Fruit fly (Drosophila melanogaster): ENCODE results near the gene CG18048.

Gene CG18048

dm6 chr3R:6368100-6368499 is 22.2 kb downstream of the CG18048 start, which contains the start of gene CG42724 (continued):
- peak; percentile 80 for TF ChIP-seq Ets97D (GFP tag; optimal IDR thresholded peaks at IDR 0.05)
- TF ChIP-seq CG4328 (GFP tag; optimal IDR thresholded peaks at IDR 0.05) = no peak
- TF ChIP-seq stc (GFP tag; IDR thresholded peaks at IDR 0.05) = peak; percentile 44; the same call in 1 of the 2 replicates
- no peak for TF ChIP-seq CG4404 (GFP tag; IDR thresholded peaks at IDR 0.05)
- no peak for TF ChIP-seq Ssrp (tag; optimal IDR thresholded peaks at IDR 0.05)
- TF ChIP-seq tin (GFP tag; optimal IDR thresholded peaks at IDR 0.05) = peak; percentile 42
- TF ChIP-seq bsh (GFP tag; optimal IDR thresholded peaks at IDR 0.05) = no peak
- TF ChIP-seq scrt (GFP tag; optimal IDR thresholded peaks at IDR 0.05) = no peak
- peak; percentile 52 for TF ChIP-seq CG11398 (GFP tag; optimal IDR thresholded peaks at IDR 0.05)
- TF ChIP-seq CG30403 (GFP tag; optimal IDR thresholded peaks at IDR 0.05) = peak; percentile 71
- TF ChIP-seq CG3847 (GFP tag; IDR thresholded peaks at IDR 0.05) = peak; percentile 74; the same call in 1 of the 2 replicates
- no peak for TF ChIP-seq so (GFP tag; IDR thresholded peaks at IDR 0.05)
- peak; percentile 67 for TF ChIP-seq CG13424 (tag; optimal IDR thresholded peaks at IDR 0.05)
- TF ChIP-seq crp (GFP tag; optimal IDR thresholded peaks at IDR 0.05) = no peak
- no peak for TF ChIP-seq Hmr (GFP tag; optimal IDR thresholded peaks at IDR 0.05)
- TF ChIP-seq Dip2 (GFP tag; IDR thresholded peaks at IDR 0.05) = no peak
- no peak for TF ChIP-seq CG31365 (tag; optimal IDR thresholded peaks at IDR 0.05)
- peak; percentile 62; the same call in 2 of the 3 replicates for TF ChIP-seq CG16813 (GFP tag; IDR thresholded peaks at IDR 0.05; ENCODE audit: partially characterized antibody)
- no peak for TF ChIP-seq CG31441 (GFP tag; IDR thresholded peaks at IDR 0.05)
- no peak for TF ChIP-seq grau (tag; optimal IDR thresholded peaks at IDR 0.05)
- TF ChIP-seq CG2199 (GFP tag; IDR thresholded peaks at IDR 0.05) = 0 out of 3 replicates have a peak, but pooled peaks have one; percentile 55
- no peak for TF ChIP-seq abd-A (tag; optimal IDR thresholded peaks at IDR 0.05)
- TF ChIP-seq CG2129 (GFP tag; IDR thresholded peaks at IDR 0.05; ENCODE audit: partially characterized antibody) = no peak
- no peak for TF ChIP-seq CG5180 (GFP tag; optimal IDR thresholded peaks at IDR 0.05)
- peak; percentile 29; the same call in 1 of the 2 replicates for TF ChIP-seq CG10366 (GFP tag; IDR thresholded peaks at IDR 0.05)
- TF ChIP-seq btn (GFP tag; optimal IDR thresholded peaks at IDR 0.05) = no peak
- TF ChIP-seq Awh (GFP tag; IDR thresholded peaks at IDR 0.05) = no peak
- no peak for TF ChIP-seq CG11085 (GFP tag; IDR thresholded peaks at IDR 0.05)
- TF ChIP-seq CG7271 (tag; optimal IDR thresholded peaks at IDR 0.05) = no peak
- no peak for TF ChIP-seq CG43689 (GFP tag; IDR thresholded peaks at IDR 0.05)
- TF ChIP-seq knrl (GFP tag; IDR thresholded peaks at IDR 0.05; ENCODE audit: partially characterized antibody) = peak; percentile 51; the same call in 2 of the 3 replicates
- peak; percentile 100 for TF ChIP-seq Meics (GFP tag; optimal IDR thresholded peaks at IDR 0.05)
- TF ChIP-seq mirr (GFP tag; optimal IDR thresholded peaks at IDR 0.05) = no peak
- peak; percentile 89 for TF ChIP-seq mam (GFP tag; optimal IDR thresholded peaks at IDR 0.05)
- peak; percentile 66 for TF ChIP-seq Myb (GFP tag; optimal IDR thresholded peaks at IDR 0.05)
- TF ChIP-seq zen2 (GFP tag; IDR thresholded peaks at IDR 0.05; ENCODE audit: partially characterized antibody) = no peak; the same call in 2 of the 3 replicates
- peak; percentile 68 for TF ChIP-seq CG32532 (GFP tag; IDR thresholded peaks at IDR 0.05)
- TF ChIP-seq Dref (GFP tag; IDR thresholded peaks at IDR 0.05) = peak; percentile 79
- TF ChIP-seq bcd (GFP tag; optimal IDR thresholded peaks at IDR 0.05) = peak; percentile 9
- no peak for TF ChIP-seq CG7745 (tag; optimal IDR thresholded peaks at IDR 0.05)
- peak; percentile 15; the same call in 1 of the 3 replicates for TF ChIP-seq B-H1 (GFP tag; IDR thresholded peaks at IDR 0.05)
- no peak for TF ChIP-seq ap (GFP tag; IDR thresholded peaks at IDR 0.05)
- TF ChIP-seq CG12744 (GFP tag; optimal IDR thresholded peaks at IDR 0.05) = peak; percentile 36
- TF ChIP-seq Nf-YB (GFP tag; optimal IDR thresholded peaks at IDR 0.05) = no peak
- no peak for TF ChIP-seq CG14014 (GFP tag; IDR thresholded peaks at IDR 0.05)
- TF ChIP-seq CG1647 (GFP tag; optimal IDR thresholded peaks at IDR 0.05) = peak; percentile 70
- TF ChIP-seq CG7928 (GFP tag; optimal IDR thresholded peaks at IDR 0.05) = peak; percentile 29
- TF ChIP-seq klu (GFP tag; IDR thresholded peaks at IDR 0.05) = peak; percentile 21; the same call in 1 of the 2 replicates
- no peak for TF ChIP-seq Usf (GFP tag; optimal IDR thresholded peaks at IDR 0.05)
- TF ChIP-seq Nf-YA (GFP tag; IDR thresholded peaks at IDR 0.05) = no peak
- TF ChIP-seq Adf1 (GFP tag; IDR thresholded peaks at IDR 0.05) = no peak
